Fruit fly (Drosophila melanogaster): ENCODE results near the gene ImpE2.

Gene ImpE2

dm6 chr3L:3472786-3473185 is 39.7 kb downstream of the ImpE2 start (continued):
- TF ChIP-seq HmgZ (tag; optimal IDR thresholded peaks at IDR 0.05), result peak; percentile 90
- peak; percentile 88 for TF ChIP-seq Fer3 (tag; optimal IDR thresholded peaks at IDR 0.05)
- peak; percentile 79 for TF ChIP-seq CG7839 (tag; optimal IDR thresholded peaks at IDR 0.05)
- peak; percentile 47 for TF ChIP-seq CG1529 (GFP tag; optimal IDR thresholded peaks at IDR 0.05)
- TF ChIP-seq C15 (GFP tag; IDR thresholded peaks at IDR 0.05), result no peak
- peak; percentile 79 for TF ChIP-seq gem (tag; optimal IDR thresholded peaks at IDR 0.05)
- TF ChIP-seq CG2116 (GFP tag; optimal IDR thresholded peaks at IDR 0.05), result peak; percentile 46
- no peak for TF ChIP-seq Doc2 (GFP tag; IDR thresholded peaks at IDR 0.05)
- no peak for TF ChIP-seq bigmax (GFP tag; optimal IDR thresholded peaks at IDR 0.05)
- TF ChIP-seq tll (GFP tag; optimal IDR thresholded peaks at IDR 0.05), result no peak
- TF ChIP-seq ase (GFP tag; IDR thresholded peaks at IDR 0.05), result peak; percentile 41; the same call in 1 of the 3 replicates
- TF ChIP-seq scrt (GFP tag; optimal IDR thresholded peaks at IDR 0.05), result peak; percentile 79
- peak; percentile 88 for TF ChIP-seq CG12299 (tag; optimal IDR thresholded peaks at IDR 0.05)
- peak; percentile 49 for TF ChIP-seq CG5180 (GFP tag; optimal IDR thresholded peaks at IDR 0.05)
- peak; percentile 59 for TF ChIP-seq H2.0 (GFP tag; IDR thresholded peaks at IDR 0.05)
- TF ChIP-seq sc (optimal IDR thresholded peaks at IDR 0.05), result no peak
- TF ChIP-seq sc (GFP tag; optimal IDR thresholded peaks at IDR 0.05), result peak; percentile 37
- TF ChIP-seq peb (GFP tag; IDR thresholded peaks at IDR 0.05), result 0 out of 2 replicates have a peak, but pooled peaks have one; percentile 25
- peak in 1 of 2 experiments; percentile 29 for TF ChIP-seq Eip74EF (GFP tag; optimal IDR thresholded peaks at IDR 0.05)
- TF ChIP-seq Hey (tag; optimal IDR thresholded peaks at IDR 0.05), result peak; percentile 48
- peak; percentile 25; the same call in 1 of the 3 replicates for TF ChIP-seq tgo (GFP tag; IDR thresholded peaks at IDR 0.05)
- TF ChIP-seq tx (GFP tag; optimal IDR thresholded peaks at IDR 0.05), result peak; percentile 3
- 0 out of 3 replicates have a peak, but pooled peaks have one; percentile 26 for TF ChIP-seq CG7357 (GFP tag; IDR thresholded peaks at IDR 0.05)
- peak; percentile 82 for TF ChIP-seq vvl (GFP tag; IDR thresholded peaks at IDR 0.05)
- TF ChIP-seq Hsf (GFP tag; optimal IDR thresholded peaks at IDR 0.05), result peak; percentile 67
- peak; percentile 44 for TF ChIP-seq CG15011 (GFP tag; optimal IDR thresholded peaks at IDR 0.05)
- peak; percentile 68 for TF ChIP-seq pho (GFP tag; optimal IDR thresholded peaks at IDR 0.05)
- peak; percentile 34; the same call in 1 of the 2 replicates for TF ChIP-seq Oaz (GFP tag; IDR thresholded peaks at IDR 0.05)
- TF ChIP-seq gcm (GFP tag; optimal IDR thresholded peaks at IDR 0.05), result peak; percentile 56
- no peak for TF ChIP-seq CG11093 (GFP tag; IDR thresholded peaks at IDR 0.05)
- TF ChIP-seq al (GFP tag; IDR thresholded peaks at IDR 0.05), result peak; percentile 18; the same call in 1 of the 2 replicates
- TF ChIP-seq maf-S (GFP tag; optimal IDR thresholded peaks at IDR 0.05), result peak; percentile 34
- TF ChIP-seq Abd-B (GFP tag; optimal IDR thresholded peaks at IDR 0.05), result peak; percentile 17
- peak; percentile 44 for TF ChIP-seq Dad (GFP tag; optimal IDR thresholded peaks at IDR 0.05)
- TF ChIP-seq chm (GFP tag; IDR thresholded peaks at IDR 0.05), result peak; percentile 78; the same call in 1 of the 2 replicates
- TF ChIP-seq mirr (GFP tag; optimal IDR thresholded peaks at IDR 0.05), result peak; percentile 44
- TF ChIP-seq Med (GFP tag), result peak; percentile 96
- TF ChIP-seq zfh1 (GFP tag; IDR thresholded peaks at IDR 0.05), result peak; percentile 36; the same call in 1 of the 3 replicates
- peak; percentile 59 for TF ChIP-seq Sox102F (GFP tag; optimal IDR thresholded peaks at IDR 0.05)
- peak; percentile 3 for TF ChIP-seq ERR (GFP tag; optimal IDR thresholded peaks at IDR 0.05)
- TF ChIP-seq en (GFP tag; optimal IDR thresholded peaks at IDR 0.05), result peak; percentile 16
- TF ChIP-seq dimm (GFP tag; IDR thresholded peaks at IDR 0.05), result no peak
- 0 out of 2 replicates have a peak, but pooled peaks have one; percentile 25 for TF ChIP-seq danr (GFP tag; IDR thresholded peaks at IDR 0.05)
- no peak for TF ChIP-seq Stat92E (GFP tag; optimal IDR thresholded peaks at IDR 0.05)
- peak; percentile 76 for TF ChIP-seq dysf (GFP tag; IDR thresholded peaks at IDR 0.05)
- peak; percentile 13; the same call in 1 of the 3 replicates for TF ChIP-seq CG17361 (GFP tag; IDR thresholded peaks at IDR 0.05)
- TF ChIP-seq CG31224 (GFP tag; IDR thresholded peaks at IDR 0.05), result peak; percentile 62
- TF ChIP-seq CG1024 (GFP tag; IDR thresholded peaks at IDR 0.05), result 0 out of 2 replicates have a peak, but pooled peaks have one; percentile 45
- TF ChIP-seq CG3995 (GFP tag; optimal IDR thresholded peaks at IDR 0.05), result no peak
- TF ChIP-seq YL-1 (GFP tag; optimal IDR thresholded peaks at IDR 0.05), result peak; percentile 23
- TF ChIP-seq CG2712 (tag; optimal IDR thresholded peaks at IDR 0.05), result peak; percentile 54

All from whole organism, embryonic.